Worm (Caenorhabditis elegans) whole organism, L3 larva: ENCODE results near the gene lin-3.
A peak's percentile ranks its signal among the peaks of the same experiment; 100 is the strongest.

ENCODE experiments used
- ZK546.5 ChIP-seq: sonication (generic microtip); optimal IDR thresholded peaks from 2 replicates; lab custom pipeline; 2017; ENCODE audit warnings: missing biosample characterization, missing genetic modification characterization
- ama-1 ChIP-seq: fragments of 150-350 bp; optimal IDR thresholded peaks from 2 replicates; lab custom pipeline; 2018
- fkh-10 ChIP-seq: sonication (generic microtip); optimal IDR thresholded peaks from 2 replicates; lab custom pipeline; 2017; ENCODE audit warnings: missing biosample characterization, missing genetic modification reagents, missing genetic modification characterization
- nhr-11 ChIP-seq: fragments of 150-350 bp; optimal IDR thresholded peaks from 2 replicates; lab custom pipeline; 2014; ENCODE audit warnings: missing biosample characterization, missing genetic modification characterization
- nhr-67 ChIP-seq: fragments of 150-350 bp; optimal IDR thresholded peaks from 2 replicates; lab custom pipeline; 2014; ENCODE audit warnings: missing biosample characterization, missing genetic modification characterization

- TF ChIP-seq nhr-67, result no peak
- TF ChIP-seq ama-1 (lab: Kevin White, UChicago), result peak; percentile 92
- TF ChIP-seq nhr-11 (tag; lab: Kevin White, UChicago), result no peak
- TF ChIP-seq ZK546.5, result no peak
- TF ChIP-seq fkh-10 (GFP tag; lab: Kevin White, UChicago), result no peak
Observed at ce11 chrIV:11025941-11026340, 28.2 kb upstream of the lin-3 start.
